Worm (Caenorhabditis elegans) whole organism, L4 larva: ENCODE data around the gene ech-6.

Source experiments
- F10B5.3 ChIP-seq: sonication (generic microtip); optimal IDR thresholded peaks from 2 replicates; lab custom pipeline; 2016; ENCODE audit warnings: mild to moderate bottlenecking, missing genetic modification characterization, missing compliant biosample characterization
- F37D6.2 ChIP-seq: sonication (generic microtip); optimal IDR thresholded peaks from 2 replicates; lab custom pipeline; 2016; ENCODE audit warnings: mild to moderate bottlenecking, missing genetic modification characterization, missing compliant biosample characterization
- F44E2.7 ChIP-seq: fragments of 200-800 bp; sonication (Bioruptor generic); IDR thresholded peaks from 2 replicates; pipeline ENCODE4 v2.1.2; 2022; ENCODE audit warnings: missing genetic modification characterization, missing compliant biosample characterization
- F49E8.2 ChIP-seq: sonication (generic microtip); optimal IDR thresholded peaks from 2 replicates; lab custom pipeline; 2016; ENCODE audit warnings: missing compliant biosample characterization, mild to moderate bottlenecking, missing genetic modification characterization, borderline replicate concordance
- R02D3.7 ChIP-seq: fragments of 150-350 bp; sonication (generic microtip); optimal IDR thresholded peaks from 3 replicates; lab custom pipeline; 2014; ENCODE audit warnings: missing biosample characterization, missing genetic modification characterization
- Y105C5A.15 ChIP-seq: fragments of 200-800 bp; sonication (Bioruptor generic); IDR thresholded peaks from 2 replicates; pipeline ENCODE4 v1.3.6; 2022; ENCODE audit warnings: missing genetic modification characterization, missing compliant biosample characterization
- Y48G9A.11 ChIP-seq: fragments of 200-800 bp; sonication (Bioruptor generic); IDR thresholded peaks from 2 replicates; pipeline ENCODE4 v1.3.6; 2022; ENCODE audit warnings: missing genetic modification reagents, missing genetic modification characterization, missing compliant biosample characterization
- Y5F2A.4 ChIP-seq: fragments of 200-800 bp; sonication (Bioruptor generic); optimal IDR thresholded peaks from 2 replicates; lab custom pipeline; 2018; ENCODE audit warnings: mild to moderate bottlenecking, missing genetic modification characterization, missing compliant biosample characterization
- aha-1 ChIP-seq: fragments of 150-350 bp; peaks from one replicate; lab custom pipeline; 2014; ENCODE audit warnings: missing biosample characterization, missing genetic modification characterization
- ama-1 ChIP-seq: fragments of 150-350 bp; optimal IDR thresholded peaks from 2 replicates; lab custom pipeline; 2014; ENCODE audit warnings: inconsistent platforms, mixed read lengths
- ceh-20 ChIP-seq: fragments of 200-800 bp; sonication (Bioruptor generic); IDR thresholded peaks from 2 replicates; pipeline ENCODE4 v1.3.6; 2022; ENCODE audit warnings: missing genetic modification reagents, missing genetic modification characterization, missing compliant biosample characterization
- ceh-28 ChIP-seq: fragments of 150-350 bp; optimal IDR thresholded peaks from 2 replicates; lab custom pipeline; 2014; ENCODE audit warnings: missing biosample characterization, missing genetic modification reagents, missing genetic modification characterization
- ces-1 ChIP-seq: fragments of 150-350 bp; sonication (generic microtip); optimal IDR thresholded peaks from 4 replicates; lab custom pipeline; 2014; ENCODE audit warnings: missing biosample characterization, missing genetic modification reagents, missing genetic modification characterization
- cey-2 ChIP-seq: sonication (generic microtip); optimal IDR thresholded peaks from 3 replicates; lab custom pipeline; 2017; ENCODE audit warnings: missing genetic modification characterization, mild to moderate bottlenecking, missing compliant biosample characterization, antibody characterized with exemption, borderline replicate concordance; ENCODE audit not compliant: insufficient read depth
- ctbp-1 ChIP-seq: fragments of 200-800 bp; sonication (Bioruptor generic); IDR thresholded peaks from 2 replicates; pipeline ENCODE4 v1.3.6; 2022; ENCODE audit warnings: missing genetic modification reagents, missing genetic modification characterization, missing compliant biosample characterization
- dpl-1 ChIP-seq: fragments of 150-350 bp; optimal IDR thresholded peaks from 2 replicates; lab custom pipeline; 2014; ENCODE audit warnings: missing biosample characterization, missing genetic modification reagents, missing genetic modification characterization
- dve-1 ChIP-seq: sonication (generic microtip); optimal IDR thresholded peaks from 2 replicates; lab custom pipeline; 2017; ENCODE audit warnings: antibody characterized with exemption, mild to moderate bottlenecking, missing genetic modification characterization, missing compliant biosample characterization; ENCODE audit not compliant: insufficient read depth
- hif-1 ChIP-seq, 2 experiments: sonication (generic microtip); optimal IDR thresholded peaks; 2 replicates each; lab custom pipeline; 2016 to 2017; ENCODE audit warnings: missing compliant biosample characterization in 2 of 2, missing genetic modification characterization in 2 of 2, missing genetic modification reagents in 2 of 2, missing genotype in 2 of 2, mild to moderate bottlenecking in 1 of 2
- hlh-30 ChIP-seq: sonication (generic microtip); optimal IDR thresholded peaks from 2 replicates; lab custom pipeline; 2017; ENCODE audit warnings: antibody characterized with exemption, mild to moderate bottlenecking, missing genetic modification characterization, missing compliant biosample characterization; ENCODE audit not compliant: insufficient read depth
- hmg-1.1 ChIP-seq: fragments of 200-800 bp; sonication (Bioruptor generic); IDR thresholded peaks from 2 replicates; pipeline ENCODE4 v1.3.6; 2022; ENCODE audit warnings: missing genetic modification reagents, missing genetic modification characterization, missing compliant biosample characterization
- jun-1 ChIP-seq: fragments of 150-350 bp; optimal IDR thresholded peaks from 2 replicates; lab custom pipeline; 2014; ENCODE audit warnings: missing biosample characterization, missing genetic modification reagents, missing genetic modification characterization
- lim-7 ChIP-seq: fragments of 200-800 bp; sonication (Bioruptor generic); IDR thresholded peaks from 2 replicates; pipeline ENCODE4 v1.3.6; 2022; ENCODE audit warnings: missing genetic modification characterization, missing compliant biosample characterization
- lin-15B ChIP-seq: fragments of 150-350 bp; sonication (generic microtip); optimal IDR thresholded peaks from 3 replicates; lab custom pipeline; 2014; ENCODE audit warnings: missing biosample characterization, missing genetic modification characterization
- lin-38 ChIP-seq: fragments of 200-800 bp; sonication (Bioruptor generic); IDR thresholded peaks from 2 replicates; pipeline ENCODE4 v1.3.6; 2022; ENCODE audit warnings: missing genetic modification reagents, missing genetic modification characterization, missing compliant biosample characterization
- mdl-1 ChIP-seq, 2 experiments: fragments of 150-350 bp in 1 of 2; sonication (generic microtip) in 1 of 2; optimal IDR thresholded peaks; 2 replicates each; lab custom pipeline; 2014 to 2017; ENCODE audit warnings: missing biosample characterization in 2 of 2, missing genetic modification characterization in 2 of 2
- mes-2 ChIP-seq: sonication (generic microtip); optimal IDR thresholded peaks from 2 replicates; lab custom pipeline; 2016; ENCODE audit warnings: missing genotype, mild to moderate bottlenecking, missing genetic modification characterization, missing compliant biosample characterization; ENCODE audit not compliant: poor library complexity, severe bottlenecking
- mxl-2 ChIP-seq: fragments of 200-800 bp; sonication (Bioruptor generic); conservative IDR thresholded peaks from 2 replicates; pipeline ENCODE4 v1.3.6; 2022; ENCODE audit warnings: missing genetic modification reagents, missing genetic modification characterization, missing compliant biosample characterization
- nhr-102 ChIP-seq: sonication (generic microtip); optimal IDR thresholded peaks from 2 replicates; lab custom pipeline; 2016; ENCODE audit warnings: mild to moderate bottlenecking, missing genetic modification characterization, moderate library complexity, missing compliant biosample characterization
- nhr-25 ChIP-seq: sonication (generic microtip); optimal IDR thresholded peaks from 2 replicates; lab custom pipeline; 2017; ENCODE audit warnings: missing genetic modification characterization, mild to moderate bottlenecking, missing compliant biosample characterization, antibody characterized with exemption, moderate library complexity, borderline replicate concordance; ENCODE audit not compliant: insufficient read depth
- nhr-28 ChIP-seq: fragments of 150-350 bp; optimal IDR thresholded peaks from 2 replicates; lab custom pipeline; 2014; ENCODE audit warnings: missing biosample characterization, missing genetic modification characterization
- nhr-41 ChIP-seq: fragments of 200-800 bp; sonication (Bioruptor generic); IDR thresholded peaks from 2 replicates; pipeline ENCODE4 v1.3.6; 2022; ENCODE audit warnings: missing genetic modification reagents, missing genetic modification characterization, missing compliant biosample characterization
- nhr-42 ChIP-seq: fragments of 200-800 bp; sonication (Bioruptor generic); IDR thresholded peaks from 2 replicates; pipeline ENCODE4 v1.3.6; 2022; ENCODE audit warnings: missing genetic modification characterization, missing compliant biosample characterization
- nhr-48 ChIP-seq: sonication (generic microtip); optimal IDR thresholded peaks from 2 replicates; lab custom pipeline; 2016; ENCODE audit warnings: mild to moderate bottlenecking, missing genetic modification characterization, missing compliant biosample characterization
- nhr-6 ChIP-seq: fragments of 150-350 bp; optimal IDR thresholded peaks from 2 replicates; lab custom pipeline; 2014; ENCODE audit warnings: missing biosample characterization, missing genetic modification characterization
- pha-4 ChIP-seq, 2 experiments: fragments of 150-350 bp in 1 of 2; fragments of 200-800 bp in 1 of 2; sonication (Bioruptor generic) in 1 of 2; IDR thresholded peaks in 1 of 2; optimal IDR thresholded peaks in 1 of 2; 2 replicates each; pipeline versions ENCODE4 v1.3.6 to Lab custom; 2014 to 2022; ENCODE audit warnings: missing genetic modification characterization in 2 of 2, missing genetic modification reagents in 2 of 2, missing biosample characterization in 1 of 2, missing compliant biosample characterization in 1 of 2
- php-3 ChIP-seq: fragments of 200-800 bp; sonication (Bioruptor generic); IDR thresholded peaks from 2 replicates; pipeline ENCODE4 v1.3.6; 2022; ENCODE audit warnings: missing genetic modification reagents, missing genetic modification characterization, missing compliant biosample characterization
- rbr-2 ChIP-seq: sonication (generic microtip); optimal IDR thresholded peaks from 2 replicates; lab custom pipeline; 2016; ENCODE audit warnings: missing genotype, missing genetic modification characterization, missing compliant biosample characterization
- saeg-2 ChIP-seq: fragments of 200-800 bp; sonication (Bioruptor generic); IDR thresholded peaks from 2 replicates; pipeline ENCODE4 v1.3.6; 2022; ENCODE audit warnings: missing genetic modification reagents, missing genetic modification characterization, missing compliant biosample characterization
- sdz-12 ChIP-seq: fragments of 200-800 bp; sonication (Bioruptor generic); optimal IDR thresholded peaks from 2 replicates; lab custom pipeline; 2018; ENCODE audit warnings: mild to moderate bottlenecking, missing genetic modification characterization, missing compliant biosample characterization
- set-16 ChIP-seq: fragments of 200-800 bp; sonication (Bioruptor generic); IDR thresholded peaks from 2 replicates; pipeline ENCODE4 v1.3.6; 2022; ENCODE audit warnings: missing genetic modification reagents, missing genetic modification characterization, missing compliant biosample characterization
- skn-1 ChIP-seq: fragments of 150-350 bp; optimal IDR thresholded peaks from 2 replicates; lab custom pipeline; 2014; ENCODE audit warnings: missing biosample characterization, missing genetic modification characterization
- spr-1 ChIP-seq: sonication (generic microtip); optimal IDR thresholded peaks from 2 replicates; lab custom pipeline; 2016; ENCODE audit warnings: mild to moderate bottlenecking, missing genetic modification characterization, missing compliant biosample characterization
- vab-7 ChIP-seq: fragments of 200-800 bp; sonication (Bioruptor generic); IDR thresholded peaks from 2 replicates; pipeline ENCODE4 v1.3.6; 2022; ENCODE audit warnings: missing genetic modification reagents, missing genetic modification characterization, missing compliant biosample characterization
- zip-2 ChIP-seq: fragments of 150-350 bp; optimal IDR thresholded peaks from 2 replicates; lab custom pipeline; 2014; ENCODE audit warnings: missing biosample characterization, missing genetic modification characterization
- ztf-7 ChIP-seq: fragments of 150-350 bp; optimal IDR thresholded peaks from 2 replicates; lab custom pipeline; 2014; ENCODE audit warnings: missing biosample characterization, missing genetic modification characterization

ech-6 gene

ce11 chrIII:9703747-9704605, 48.7 kb downstream of the ech-6 start (continued):
- TF ChIP-seq saeg-2 (GFP tag; lab: Robert Waterston, UW), result no peak
- TF ChIP-seq nhr-41, result no peak
- 0 out of 2 replicates have a peak, but pooled peaks have one; percentile 5 for TF ChIP-seq Y105C5A.15 (GFP tag; lab: Robert Waterston, UW)
- TF ChIP-seq hmg-1.1 (GFP tag; lab: Robert Waterston, UW), result peak; percentile 41; the same call in 1 of the 2 replicates
- no peak for TF ChIP-seq nhr-42 (GFP tag; lab: Robert Waterston, UW)
- no peak for TF ChIP-seq F44E2.7 (GFP tag; lab: Robert Waterston, UW)
- TF ChIP-seq ceh-20 (GFP tag; lab: Robert Waterston, UW), result no peak
- no peak for TF ChIP-seq dpl-1 (GFP tag; lab: Kevin White, UChicago)
- no peak for TF ChIP-seq cey-2 (tag; lab: Kevin White, UChicago)
- TF ChIP-seq vab-7 (GFP tag; lab: Robert Waterston, UW), result no peak
- TF ChIP-seq ctbp-1 (GFP tag; lab: Robert Waterston, UW), result peak; percentile 64; the same call in 1 of the 2 replicates
- TF ChIP-seq dve-1 (tag; lab: Kevin White, UChicago), result peak; percentile 55
- peak; percentile 26; the same call in 1 of the 2 replicates for TF ChIP-seq set-16 (GFP tag; lab: Robert Waterston, UW)
- no peak for TF ChIP-seq nhr-6 (tag; lab: Kevin White, UChicago)
- TF ChIP-seq ama-1 (lab: Kevin White, UChicago), result no peak
- TF ChIP-seq aha-1, result peak; percentile 74
- peak in 1 of 2 experiments; percentile 32 for TF ChIP-seq hif-1 (tag; optimal IDR thresholded peaks at IDR 0.05; lab: Kevin White, UChicago)

ce11 chrIII:9702665-9703252, 49.9 kb downstream of the ech-6 start:
- no peak for TF ChIP-seq ceh-28 (tag; lab: Kevin White, UChicago)
- TF ChIP-seq nhr-48 (tag; lab: Kevin White, UChicago), result no peak
- no peak for TF ChIP-seq Y5F2A.4 (GFP tag; lab: Kevin White, UChicago)
- TF ChIP-seq dpl-1 (GFP tag; lab: Kevin White, UChicago), result no peak
- no peak for TF ChIP-seq ztf-7 (tag; lab: Kevin White, UChicago)
- no peak for TF ChIP-seq spr-1 (tag; lab: Kevin White, UChicago)
- TF ChIP-seq F49E8.2 (tag; lab: Kevin White, UChicago), result no peak
- no peak for TF ChIP-seq nhr-28 (tag; lab: Kevin White, UChicago)
- TF ChIP-seq skn-1 (tag; lab: Kevin White, UChicago), result no peak
- TF ChIP-seq nhr-6 (tag; lab: Kevin White, UChicago), result no peak
- TF ChIP-seq php-3 (GFP tag; lab: Robert Waterston, UW), result no peak
- no peak for TF ChIP-seq nhr-102 (tag; lab: Kevin White, UChicago)
- TF ChIP-seq mxl-2, result no peak
- no peak for TF ChIP-seq F10B5.3 (tag; lab: Kevin White, UChicago)
- no peak for TF ChIP-seq lin-38
- peak; percentile 24 for TF ChIP-seq mes-2 (tag; lab: Kevin White, UChicago)
- TF ChIP-seq ces-1, result no peak
- no peak for TF ChIP-seq R02D3.7 (tag; lab: Kevin White, UChicago)
- TF ChIP-seq jun-1 (tag; lab: Kevin White, UChicago), result no peak
- TF ChIP-seq F37D6.2 (tag; lab: Kevin White, UChicago), result peak; percentile 1
- TF ChIP-seq lin-15B (tag; lab: Kevin White, UChicago), result no peak
- no peak for TF ChIP-seq lim-7
- no peak for TF ChIP-seq zip-2 (tag; lab: Kevin White, UChicago)
- TF ChIP-seq mdl-1 (tag; optimal IDR thresholded peaks at IDR 0.05; lab: Kevin White, UChicago), result peak in 1 of 2 experiments; percentile 67
- TF ChIP-seq Y48G9A.11 (GFP tag; lab: Robert Waterston, UW), result no peak
- no peak for TF ChIP-seq sdz-12
- TF ChIP-seq nhr-25 (tag; lab: Kevin White, UChicago), result peak; percentile 31
- peak; percentile 48 for TF ChIP-seq hlh-30 (tag; lab: Kevin White, UChicago)
- peak; percentile 7; the same call in 1 of the 2 replicates for TF ChIP-seq hmg-1.1 (GFP tag; lab: Robert Waterston, UW)
- no peak for TF ChIP-seq pha-4 (GFP tag; IDR thresholded peaks at IDR 0.05; lab: Robert Waterston, UW)
- no peak for TF ChIP-seq pha-4 (tag; optimal IDR thresholded peaks at IDR 0.05; lab: Kevin White, UChicago)
- TF ChIP-seq rbr-2 (tag; lab: Kevin White, UChicago), result peak; percentile 3
